Worm (Caenorhabditis elegans): ENCODE data around the gene pelo-1.
A peak's percentile ranks its signal among the peaks of the same experiment; 100 is the strongest.

pelo-1 gene

ce11 chrIII:4209188-4209587, 5.2 kb upstream of the pelo-1 start, which contains the start of gene phlp-2:
Gene phlp-2 (plus strand): TSS chrIII:4209488.
- TF ChIP-seq F44E2.7 (GFP tag; IDR thresholded peaks at IDR 0.05) (no peak), zfp-2 (tag; optimal IDR thresholded peaks at IDR 0.05) (no peak), saeg-2 (GFP tag; IDR thresholded peaks at IDR 0.05) (no peak), T26A8.4 (GFP tag; IDR thresholded peaks at IDR 0.05) (no peak), ztf-11 (tag; optimal IDR thresholded peaks at IDR 0.05) (no peak), ceh-32 (tag; optimal IDR thresholded peaks at IDR 0.05; ENCODE audit: poor library complexity) (no peak), aha-1 (tag) (no peak), daf-16 (GFP tag; optimal IDR thresholded peaks at IDR 0.05) (no peak), daf-16 (tag; optimal IDR thresholded peaks at IDR 0.05) (no peak), ces-1 (GFP tag; optimal IDR thresholded peaks at IDR 0.05) (no peak), lir-3 (tag; optimal IDR thresholded peaks at IDR 0.05) (no peak), nhr-237 (tag; optimal IDR thresholded peaks at IDR 0.05) (no peak), mep-1 (tag; optimal IDR thresholded peaks at IDR 0.05) (no peak), nhr-10 (tag; optimal IDR thresholded peaks at IDR 0.05) (no peak), D1046.2 (GFP tag; IDR thresholded peaks at IDR 0.05) (no peak), nhr-6 (tag; optimal IDR thresholded peaks at IDR 0.05) (no peak), ztf-7 (tag; optimal IDR thresholded peaks at IDR 0.05) (no peak), ceh-62 (tag; optimal IDR thresholded peaks at IDR 0.05) (no peak), gei-8 (GFP tag; optimal IDR thresholded peaks at IDR 0.05) (no peak), nhr-48 (tag; optimal IDR thresholded peaks at IDR 0.05) (no peak)

- TF ChIP-seq mes-2 (tag; optimal IDR thresholded peaks at IDR 0.05; ENCODE audit: poor library complexity, severe bottlenecking) (no peak), Y48G9A.11 (GFP tag; IDR thresholded peaks at IDR 0.05) (0 out of 2 replicates have a peak, but pooled peaks have one; percentile 18)
Measured at ce11 chrIII:4208210-4208609, 4.2 kb upstream of the pelo-1 start.

DNA sequence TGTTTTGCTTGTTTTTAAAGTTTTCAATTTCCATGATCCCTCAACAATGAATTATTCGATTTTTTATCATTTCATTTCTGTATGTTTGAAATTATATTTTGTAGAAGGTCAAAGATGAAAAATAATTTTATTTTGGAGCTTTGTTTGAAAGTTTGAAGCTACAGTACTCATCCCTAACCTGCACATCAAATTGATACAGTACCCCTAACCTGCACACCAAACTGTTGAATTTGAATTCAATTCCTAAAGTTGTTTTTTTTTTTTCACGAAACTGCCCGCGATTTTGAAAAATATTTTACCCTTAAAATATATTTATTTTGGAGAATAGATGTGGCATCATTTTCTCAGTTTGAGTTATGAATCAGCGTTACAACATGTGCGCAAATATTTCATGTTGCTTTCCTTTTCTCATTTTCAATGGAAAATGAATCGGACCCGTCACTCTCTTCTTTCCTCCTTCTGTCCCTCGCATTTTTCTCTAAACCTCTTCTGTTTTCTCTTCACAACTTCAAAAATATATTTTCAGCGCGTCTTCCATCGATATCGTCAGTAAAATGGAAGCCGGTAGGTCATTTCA, 1.8 kb upstream of the pelo-1 start, which contains the start of gene R74.8:
TSS of gene R74.8 (plus strand) at position 527 of the 577 bp plus-strand sequence.
- peak; percentile 79 for TF ChIP-seq Y48G9A.11 (GFP tag; IDR thresholded peaks at IDR 0.05)
- peak in 1 of 2 experiments; percentile 79 for TF ChIP-seq lsy-2 (tag; optimal IDR thresholded peaks at IDR 0.05)
- no peak for TF ChIP-seq snpc-4 (tag; optimal IDR thresholded peaks at IDR 0.05)
- TF ChIP-seq ztf-7 (tag; optimal IDR thresholded peaks at IDR 0.05), result no peak
- no peak for TF ChIP-seq F26F4.8 (GFP tag; conservative IDR thresholded peaks at IDR 0.05)
- TF ChIP-seq mes-2 (tag; optimal IDR thresholded peaks at IDR 0.05; ENCODE audit: poor library complexity, severe bottlenecking), result no peak
- no peak for TF ChIP-seq pha-4 (GFP tag; IDR thresholded peaks at IDR 0.05)
- no peak for TF ChIP-seq pha-4 (tag; optimal IDR thresholded peaks at IDR 0.05)
- TF ChIP-seq nhr-102 (tag; optimal IDR thresholded peaks at IDR 0.05), result no peak
- TF ChIP-seq dmd-9 (GFP tag; IDR thresholded peaks at IDR 0.05), result no peak
- no peak for TF ChIP-seq F37D6.2 (tag; optimal IDR thresholded peaks at IDR 0.05)
- TF ChIP-seq T20F7.1 (GFP tag; optimal IDR thresholded peaks at IDR 0.05), result no peak
- TF ChIP-seq pqm-1 (tag; optimal IDR thresholded peaks at IDR 0.05), result no peak
- peak; percentile 25 for TF ChIP-seq lin-38 (GFP tag; IDR thresholded peaks at IDR 0.05)
- TF ChIP-seq ceh-32 (tag; optimal IDR thresholded peaks at IDR 0.05; ENCODE audit: poor library complexity), result no peak
- no peak for TF ChIP-seq nhr-28 (tag; optimal IDR thresholded peaks at IDR 0.05)
- TF ChIP-seq unc-130 (GFP tag; optimal IDR thresholded peaks at IDR 0.05), result peak; percentile 67
- no peak for TF ChIP-seq set-16 (GFP tag; IDR thresholded peaks at IDR 0.05)
- peak; percentile 19 for TF ChIP-seq F49E8.2 (tag; optimal IDR thresholded peaks at IDR 0.05; ENCODE audit: borderline replicate concordance)
- no peak for TF ChIP-seq spr-3 (GFP tag; optimal IDR thresholded peaks at IDR 0.05)

DNA sequence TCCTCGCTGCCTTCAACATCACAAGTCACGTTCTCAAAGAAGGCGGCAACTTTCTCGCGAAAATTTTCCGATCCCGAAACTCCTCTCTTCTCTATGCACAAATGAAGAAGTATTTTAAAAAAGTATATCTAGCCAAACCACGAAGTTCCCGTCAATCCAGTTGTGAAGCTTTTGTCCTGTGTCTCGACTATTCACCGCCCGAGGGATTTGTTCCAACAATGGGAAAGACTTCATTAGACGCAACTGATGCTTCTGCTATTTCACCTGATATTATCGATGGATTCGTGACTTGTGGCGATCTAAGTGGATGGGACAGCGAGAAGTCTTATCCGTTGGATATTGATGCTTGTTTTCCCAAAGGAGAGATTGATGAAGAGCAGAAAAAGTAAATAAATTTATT, 942 bp upstream of the pelo-1 start:
- TF ChIP-seq aha-1 (tag) (peak; percentile 94), ceh-32 (tag; optimal IDR thresholded peaks at IDR 0.05; ENCODE audit: poor library complexity) (no peak)
